Worm (Caenorhabditis elegans) whole organism, L1 larva: ENCODE measurements around the gene F58B4.5.

Experiments
- C04F5.9 ChIP-seq: sonication (generic microtip); optimal IDR thresholded peaks from 2 replicates; lab custom pipeline; 2016; ENCODE audit warnings: missing genetic modification characterization, missing compliant biosample characterization
- aha-1 ChIP-seq: fragments of 150-350 bp; optimal IDR thresholded peaks from 2 replicates; lab custom pipeline; 2014; ENCODE audit warnings: missing biosample characterization, missing genetic modification characterization
- aly-2 ChIP-seq: fragments of 150-350 bp; optimal IDR thresholded peaks from 2 replicates; lab custom pipeline; 2014; ENCODE audit warnings: missing biosample characterization, missing genetic modification characterization
- ceh-8 ChIP-seq: fragments of 200-800 bp; sonication (Bioruptor generic); optimal IDR thresholded peaks from 2 replicates; lab custom pipeline; 2018; ENCODE audit warnings: mild to moderate bottlenecking, missing genetic modification characterization, moderate library complexity, missing compliant biosample characterization
- ceh-82 ChIP-seq, 3 experiments: fragments of 150-350 bp in 1 of 3; sonication (generic microtip) in 2 of 3; optimal IDR thresholded peaks; 2 replicates each; lab custom pipeline; 2014 to 2017; ENCODE audit warnings: missing biosample characterization in 3 of 3, missing genetic modification characterization in 3 of 3
- ceh-90 ChIP-seq: sonication (generic microtip); optimal IDR thresholded peaks from 2 replicates; lab custom pipeline; 2016; ENCODE audit warnings: missing genetic modification characterization, missing compliant biosample characterization
- efl-1 ChIP-seq, 4 experiments: fragments of 150-350 bp; optimal IDR thresholded peaks in 3 of 4; peaks in 1 of 4; 1 replicate in 1 of 4; 2 replicates in 3 of 4; lab custom pipeline; 2014; ENCODE audit warnings: missing biosample characterization in 2 of 4, missing genetic modification characterization in 2 of 4, missing genetic modification reagents in 2 of 4
- egl-13 ChIP-seq: sonication (generic microtip); optimal IDR thresholded peaks from 2 replicates; lab custom pipeline; 2016; ENCODE audit warnings: missing genotype, missing genetic modification reagents, missing genetic modification characterization, missing compliant biosample characterization
- egl-27 ChIP-seq, 2 experiments: fragments of 150-350 bp in 1 of 2; sonication (generic microtip); optimal IDR thresholded peaks; 3 replicates each; lab custom pipeline; 2017 to 2018; ENCODE audit warnings: missing biosample characterization in 2 of 2, missing genetic modification characterization in 2 of 2, missing genetic modification reagents in 2 of 2
- elt-2 ChIP-seq: sonication (generic microtip); optimal IDR thresholded peaks from 2 replicates; lab custom pipeline; 2016; ENCODE audit warnings: missing genetic modification characterization, mild to moderate bottlenecking, inconsistent platforms, missing compliant biosample characterization, missing genetic modification reagents
- elt-3 ChIP-seq, 6 experiments: fragments of 150-350 bp in 1 of 6; sonication (generic microtip); optimal IDR thresholded peaks; 2 replicates each; lab custom pipeline; 2017 to 2018; ENCODE audit warnings: missing biosample characterization in 6 of 6, missing genetic modification characterization in 6 of 6, inconsistent platforms in 1 of 6
- ets-5 ChIP-seq: fragments of 200-800 bp; sonication (Bioruptor generic); IDR thresholded peaks from 2 replicates; pipeline ENCODE4 v1.3.6; 2022; ENCODE audit warnings: missing genetic modification characterization, missing compliant biosample characterization
- fkh-8 ChIP-seq: sonication (generic microtip); optimal IDR thresholded peaks from 2 replicates; lab custom pipeline; 2016; ENCODE audit warnings: mild to moderate bottlenecking, missing genetic modification characterization, missing compliant biosample characterization
- fos-1 ChIP-seq: fragments of 150-350 bp; optimal IDR thresholded peaks from 2 replicates; lab custom pipeline; 2014; ENCODE audit warnings: missing biosample characterization, missing genetic modification characterization
- grh-1 ChIP-seq: fragments of 200-800 bp; sonication (Bioruptor generic); IDR thresholded peaks from 2 replicates; pipeline ENCODE4 v1.3.6; 2022; ENCODE audit warnings: missing genetic modification reagents, missing genetic modification characterization, missing compliant biosample characterization
- hlh-4 ChIP-seq: sonication (generic microtip); optimal IDR thresholded peaks from 2 replicates; lab custom pipeline; 2016; ENCODE audit warnings: mild to moderate bottlenecking, missing genetic modification characterization, missing compliant biosample characterization
- lin-13 ChIP-seq: fragments of 150-350 bp; optimal IDR thresholded peaks from 2 replicates; lab custom pipeline; 2014; ENCODE audit warnings: missing biosample characterization, missing genetic modification reagents, missing genetic modification characterization
- lin-14 ChIP-seq: fragments of 200-800 bp; sonication (Bioruptor generic); optimal IDR thresholded peaks from 2 replicates; lab custom pipeline; 2018; ENCODE audit warnings: mild to moderate bottlenecking, missing genetic modification characterization, moderate library complexity, missing compliant biosample characterization
- lin-39 ChIP-seq: fragments of 150-350 bp; optimal IDR thresholded peaks from 2 replicates; lab custom pipeline; 2014; ENCODE audit warnings: missing biosample characterization, missing genetic modification reagents, missing genetic modification characterization
- lir-3 ChIP-seq: sonication (generic microtip); optimal IDR thresholded peaks from 2 replicates; lab custom pipeline; 2016; ENCODE audit warnings: mild to moderate bottlenecking, missing genetic modification characterization, moderate library complexity, missing compliant biosample characterization; ENCODE audit not compliant: poor library complexity
- mab-9 ChIP-seq: fragments of 200-800 bp; sonication (Bioruptor generic); IDR thresholded peaks from 2 replicates; pipeline ENCODE4 v1.3.6; 2022; ENCODE audit warnings: missing genetic modification reagents, missing genetic modification characterization, missing compliant biosample characterization
- mdl-1 ChIP-seq, 2 experiments: fragments of 150-350 bp; optimal IDR thresholded peaks; 2 replicates each; lab custom pipeline; 2014 to 2017; ENCODE audit warnings: missing biosample characterization in 2 of 2, missing genetic modification characterization in 2 of 2, inconsistent platforms in 1 of 2
- mep-1 ChIP-seq: fragments of 150-350 bp; optimal IDR thresholded peaks from 2 replicates; lab custom pipeline; 2014; ENCODE audit warnings: missing biosample characterization, missing genetic modification characterization
- nhr-11 ChIP-seq: fragments of 150-350 bp; optimal IDR thresholded peaks from 2 replicates; lab custom pipeline; 2014; ENCODE audit warnings: missing biosample characterization, missing genetic modification characterization
- nhr-12 ChIP-seq: sonication (generic microtip); optimal IDR thresholded peaks from 2 replicates; lab custom pipeline; 2017; ENCODE audit warnings: missing biosample characterization, missing genetic modification characterization
- nhr-19 ChIP-seq: fragments of 200-800 bp; sonication (Bioruptor generic); conservative IDR thresholded peaks from 2 replicates; pipeline ENCODE4 v1.3.6; 2022; ENCODE audit warnings: missing genetic modification characterization, missing compliant biosample characterization
- nhr-28 ChIP-seq: fragments of 150-350 bp; optimal IDR thresholded peaks from 2 replicates; lab custom pipeline; 2014; ENCODE audit warnings: missing biosample characterization, missing genetic modification characterization
- nhr-77 ChIP-seq: fragments of 150-350 bp; optimal IDR thresholded peaks from 2 replicates; lab custom pipeline; 2014; ENCODE audit warnings: missing biosample characterization, missing genetic modification characterization
- nhr-84 ChIP-seq: sonication (generic microtip); optimal IDR thresholded peaks from 2 replicates; lab custom pipeline; 2017; ENCODE audit warnings: missing biosample characterization, missing genetic modification characterization
- pag-3 ChIP-seq: sonication (generic microtip); optimal IDR thresholded peaks from 2 replicates; lab custom pipeline; 2017; ENCODE audit warnings: missing genetic modification characterization, mild to moderate bottlenecking, missing compliant biosample characterization, antibody characterized with exemption, borderline replicate concordance; ENCODE audit not compliant: insufficient read depth
- pax-3 ChIP-seq: fragments of 200-800 bp; sonication (Bioruptor generic); optimal IDR thresholded peaks from 2 replicates; lab custom pipeline; 2018; ENCODE audit warnings: mild to moderate bottlenecking, missing genetic modification characterization, moderate library complexity, missing compliant biosample characterization
- pqm-1 ChIP-seq: sonication (generic microtip); optimal IDR thresholded peaks from 3 replicates; lab custom pipeline; 2017; ENCODE audit warnings: missing biosample characterization, missing genetic modification characterization
- snpc-4 ChIP-seq: fragments of 150-350 bp; optimal IDR thresholded peaks from 2 replicates; lab custom pipeline; 2014; ENCODE audit warnings: missing biosample characterization, missing genetic modification characterization
- sox-4 ChIP-seq: sonication (generic microtip); optimal IDR thresholded peaks from 2 replicates; lab custom pipeline; 2016; ENCODE audit warnings: missing genetic modification characterization, missing compliant biosample characterization
- sup-37 ChIP-seq: fragments of 200-800 bp; sonication (Bioruptor generic); optimal IDR thresholded peaks from 2 replicates; lab custom pipeline; 2018; ENCODE audit warnings: mild to moderate bottlenecking, missing genetic modification characterization, missing compliant biosample characterization
- swsn-7 ChIP-seq: sonication (generic microtip); optimal IDR thresholded peaks from 2 replicates; lab custom pipeline; 2016; ENCODE audit warnings: missing genetic modification characterization, missing compliant biosample characterization
- tbx-2 ChIP-seq: sonication (generic microtip); optimal IDR thresholded peaks from 2 replicates; lab custom pipeline; 2016; ENCODE audit warnings: missing genetic modification characterization, missing compliant biosample characterization
- tlp-1 ChIP-seq: fragments of 150-350 bp; optimal IDR thresholded peaks from 2 replicates; lab custom pipeline; 2014; ENCODE audit warnings: missing biosample characterization, missing genetic modification characterization
- unc-62 ChIP-seq: fragments of 150-350 bp; optimal IDR thresholded peaks from 2 replicates; lab custom pipeline; 2014; ENCODE audit warnings: missing biosample characterization, missing genetic modification reagents, missing genetic modification characterization
- unc-98 ChIP-seq: fragments of 200-800 bp; sonication (Bioruptor generic); IDR thresholded peaks from 2 replicates; pipeline ENCODE4 v1.3.6; 2022; ENCODE audit warnings: missing genetic modification characterization, missing compliant biosample characterization
- zip-4 ChIP-seq: fragments of 200-800 bp; sonication (Bioruptor generic); optimal IDR thresholded peaks from 2 replicates; lab custom pipeline; 2018; ENCODE audit warnings: mild to moderate bottlenecking, missing genetic modification characterization, moderate library complexity, missing compliant biosample characterization

The F58B4.5 gene

ce11 chrV:10965501-10965900 is 33.0 kb downstream of the F58B4.5 start, which contains the start of the genes ctf-4 and eef-1G (continued):
- peak; percentile 97 for TF ChIP-seq fkh-8 (tag; lab: Kevin White, UChicago)
- TF ChIP-seq ceh-82 (tag; optimal IDR thresholded peaks at IDR 0.05; lab: Kevin White, UChicago): peak; percentile 88 to 98 (median 94)
- peak; percentile 95 for TF ChIP-seq swsn-7 (tag; lab: Kevin White, UChicago)
- TF ChIP-seq sox-4 (tag; lab: Kevin White, UChicago): peak; percentile 86
- TF ChIP-seq pag-3: no peak
- peak; percentile 98 for TF ChIP-seq mep-1 (tag; lab: Kevin White, UChicago)
- TF ChIP-seq nhr-84: no peak
- peak; percentile 81 for TF ChIP-seq lir-3 (tag; lab: Kevin White, UChicago)
- TF ChIP-seq lin-39 (tag; lab: Kevin White, UChicago): peak; percentile 82
- TF ChIP-seq grh-1 (GFP tag; lab: Robert Waterston, UW): peak; percentile 93
- peak; percentile 93 for TF ChIP-seq fos-1 (tag; lab: Kevin White, UChicago)
- TF ChIP-seq sup-37 (GFP tag; lab: Kevin White, UChicago): peak; percentile 71
- peak; percentile 91 for TF ChIP-seq pax-3 (tag; lab: Kevin White, UChicago)
- peak; percentile 99 for TF ChIP-seq nhr-19 (GFP tag; lab: Robert Waterston, UW)
- TF ChIP-seq pqm-1 (tag; lab: Kevin White, UChicago): no peak
- peak; percentile 85 for TF ChIP-seq zip-4 (GFP tag; lab: Kevin White, UChicago)
- peak; percentile 97 for TF ChIP-seq tbx-2 (tag; lab: Kevin White, UChicago)
- TF ChIP-seq tlp-1 (tag; lab: Kevin White, UChicago): no peak
- peak; percentile 72 for TF ChIP-seq unc-98 (GFP tag; lab: Robert Waterston, UW)
- TF ChIP-seq elt-2: peak; percentile 92
- TF ChIP-seq egl-27 (tag; optimal IDR thresholded peaks at IDR 0.05; lab: Kevin White, UChicago): peak in 1 of 2 experiments; percentile 34
- TF ChIP-seq nhr-77 (tag; lab: Kevin White, UChicago): peak; percentile 96
- no peak for TF ChIP-seq snpc-4 (tag; lab: Kevin White, UChicago)
- peak; percentile 47 for TF ChIP-seq aha-1 (tag; lab: Kevin White, UChicago)
- TF ChIP-seq lin-13 (GFP tag; lab: Kevin White, UChicago): peak; percentile 95
- peak; percentile 69 for TF ChIP-seq nhr-11 (tag; lab: Kevin White, UChicago)
- TF ChIP-seq nhr-12 (tag; lab: Kevin White, UChicago): no peak
- TF ChIP-seq hlh-4 (tag; lab: Kevin White, UChicago): no peak
- TF ChIP-seq nhr-28 (tag; lab: Kevin White, UChicago): no peak
- TF ChIP-seq ets-5 (GFP tag; lab: Robert Waterston, UW): no peak
- TF ChIP-seq unc-62 (GFP tag; lab: Kevin White, UChicago): no peak
- TF ChIP-seq aly-2 (tag; lab: Kevin White, UChicago): peak; percentile 70
- peak; percentile 72 for TF ChIP-seq ceh-8 (GFP tag; lab: Kevin White, UChicago)
- TF ChIP-seq mab-9 (GFP tag; lab: Robert Waterston, UW): peak; percentile 86
- peak; percentile 95 for TF ChIP-seq egl-13
- TF ChIP-seq ceh-90: no peak
- peak; percentile 53 for TF ChIP-seq C04F5.9
- TF ChIP-seq elt-3 (tag; optimal IDR thresholded peaks at IDR 0.05; lab: Kevin White, UChicago): peak in 4 of 6 experiments; percentile 30 to 96 (median 94)
- TF ChIP-seq mdl-1 (tag; optimal IDR thresholded peaks at IDR 0.05; lab: Kevin White, UChicago): peak in 1 of 2 experiments; percentile 93
- TF ChIP-seq lin-14 (GFP tag; lab: Kevin White, UChicago): peak; percentile 99
- TF ChIP-seq, all 84 proteins: peak for 64

ce11 chrV:10966874-10967273 is 34.4 kb downstream of the F58B4.5 start:
- no peak for TF ChIP-seq efl-1 (optimal IDR thresholded peaks at IDR 0.05; lab: Kevin White, UChicago)
- peak in 1 of 2 experiments; percentile 17 for TF ChIP-seq efl-1 (GFP tag; optimal IDR thresholded peaks at IDR 0.05 in 1 of 2; lab: Kevin White, UChicago)
- no peak for TF ChIP-seq ceh-8 (GFP tag; lab: Kevin White, UChicago)
